Fruit fly (Drosophila melanogaster): Measurements from ENCODE around the gene CG11983.

CG11983 gene

DNA sequence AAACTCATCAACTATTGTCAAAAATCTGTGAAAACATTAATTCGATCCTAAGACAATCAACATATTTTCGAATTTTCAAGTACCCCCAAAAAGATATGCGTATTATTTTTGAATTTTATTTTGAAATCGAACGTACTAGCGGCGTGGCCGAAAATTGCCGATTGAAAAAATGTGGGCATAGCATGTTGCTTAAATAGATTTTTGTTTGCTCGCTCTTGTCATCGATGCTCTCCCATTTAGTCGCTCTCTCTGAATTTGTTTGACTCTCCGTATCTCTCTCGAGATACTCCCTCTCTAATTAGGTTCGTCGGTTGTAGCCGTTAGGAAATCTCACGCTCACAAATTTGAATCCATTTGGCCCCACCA is 48.9 kb downstream of the CG11983 start:
- TF ChIP-seq yki (optimal IDR thresholded peaks at IDR 0.05) (peak; percentile 88), CG43689 (GFP tag; IDR thresholded peaks at IDR 0.05) (no peak), ftz-f1 (GFP tag; optimal IDR thresholded peaks at IDR 0.05) (no peak), Med (GFP tag) (peak; percentile 82), CG13894 (tag; optimal IDR thresholded peaks at IDR 0.05) (no peak), HmgZ (tag; optimal IDR thresholded peaks at IDR 0.05) (no peak), fd64A (GFP tag; optimal IDR thresholded peaks at IDR 0.05) (no peak), CG31388 (GFP tag; optimal IDR thresholded peaks at IDR 0.05) (no peak), luna (GFP tag; optimal IDR thresholded peaks at IDR 0.05) (peak; percentile 8), CG17612 (GFP tag; IDR thresholded peaks at IDR 0.05) (no peak), CG4707 (GFP tag; optimal IDR thresholded peaks at IDR 0.05) (no peak), NC2α (GFP tag; optimal IDR thresholded peaks at IDR 0.05) (peak; percentile 24), Gug (GFP tag; IDR thresholded peaks at IDR 0.05) (no peak), gro (GFP tag; optimal IDR thresholded peaks at IDR 0.05) (peak; percentile 24), Trl (optimal IDR thresholded peaks at IDR 0.05) (peak in 1 of 2 experiments; percentile 98), Trl (GFP tag; optimal IDR thresholded peaks at IDR 0.05) (peak; percentile 7), Nf-YC (tag; optimal IDR thresholded peaks at IDR 0.05) (no peak), Jarid2 (GFP tag; optimal IDR thresholded peaks at IDR 0.05) (peak; percentile 51), CG8290 (GFP tag; optimal IDR thresholded peaks at IDR 0.05) (no peak), CG8290 (tag; optimal IDR thresholded peaks at IDR 0.05) (peak in 1 of 2 experiments; percentile 70), CG13624 (GFP tag; optimal IDR thresholded peaks at IDR 0.05) (peak; percentile 35), maf-S (GFP tag; optimal IDR thresholded peaks at IDR 0.05) (peak; percentile 21)

DNA sequence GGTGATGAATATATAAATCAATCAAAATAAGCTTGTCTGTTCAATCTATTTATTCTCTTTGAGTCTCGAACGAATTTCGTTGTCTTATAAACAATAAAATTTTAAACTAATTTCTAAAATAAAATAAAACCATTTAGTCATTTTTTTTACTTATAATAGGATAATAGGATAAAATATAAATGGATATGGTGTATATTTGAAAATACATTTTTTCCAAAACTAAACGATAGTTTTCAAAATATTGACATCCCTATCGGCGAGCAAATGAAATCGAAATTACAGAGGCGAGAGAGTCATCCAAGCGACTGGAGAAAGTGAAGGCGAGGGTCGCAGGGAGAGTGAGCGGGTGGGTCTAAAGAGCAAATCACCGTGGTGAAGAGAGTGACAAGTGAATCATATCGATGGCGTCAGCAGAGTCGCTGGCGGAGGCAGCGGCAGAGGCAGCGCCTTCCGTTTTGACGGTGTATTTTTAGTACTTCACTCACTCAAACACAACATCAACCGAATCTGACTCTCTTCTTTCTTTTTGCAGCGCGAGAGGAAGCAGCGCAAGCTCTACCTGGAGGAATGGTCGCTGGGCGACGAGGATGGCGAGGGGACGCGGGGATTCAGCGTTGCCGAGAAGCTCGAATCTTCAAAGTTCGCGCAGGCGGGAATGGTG is 49.4 kb downstream of the CG11983 start:
- peak; percentile 99 for TF ChIP-seq lab (GFP tag; optimal IDR thresholded peaks at IDR 0.05)
- TF ChIP-seq CG6689 (GFP tag; IDR thresholded peaks at IDR 0.05) = no peak
- TF ChIP-seq Drgx (GFP tag; IDR thresholded peaks at IDR 0.05) = no peak
- peak; percentile 97 for TF ChIP-seq Asciz (GFP tag; optimal IDR thresholded peaks at IDR 0.05)
- peak; percentile 67 for TF ChIP-seq pho (GFP tag; optimal IDR thresholded peaks at IDR 0.05)
- no peak for TF ChIP-seq H15 (GFP tag; IDR thresholded peaks at IDR 0.05)
- TF ChIP-seq B-H1 (GFP tag; IDR thresholded peaks at IDR 0.05) = no peak
- peak; percentile 99 for TF ChIP-seq CG12104 (GFP tag; optimal IDR thresholded peaks at IDR 0.05)
- peak; percentile 92 for TF ChIP-seq ATbp (GFP tag; optimal IDR thresholded peaks at IDR 0.05)
- TF ChIP-seq YL-1 (GFP tag; optimal IDR thresholded peaks at IDR 0.05) = peak; percentile 95
- peak; percentile 48 for TF ChIP-seq CG9797 (GFP tag; optimal IDR thresholded peaks at IDR 0.05)
- TF ChIP-seq E2f2 (GFP tag; IDR thresholded peaks at IDR 0.05) = no peak
- TF ChIP-seq CG10147 (GFP tag; optimal IDR thresholded peaks at IDR 0.05) = peak; percentile 99
- TF ChIP-seq scrt (GFP tag; optimal IDR thresholded peaks at IDR 0.05) = peak; percentile 96
- TF ChIP-seq oc (tag; optimal IDR thresholded peaks at IDR 0.05) = peak; percentile 96
- TF ChIP-seq Rx (GFP tag; IDR thresholded peaks at IDR 0.05) = no peak
- TF ChIP-seq CG14667 (GFP tag; IDR thresholded peaks at IDR 0.05) = no peak
- no peak for TF ChIP-seq CkIIα-i1 (GFP tag; IDR thresholded peaks at IDR 0.05)
- TF ChIP-seq hth (optimal IDR thresholded peaks at IDR 0.05) = no peak
- peak; percentile 90 for TF ChIP-seq MTF-1 (GFP tag; optimal IDR thresholded peaks at IDR 0.05; ENCODE audit: borderline replicate concordance)
- no peak for TF ChIP-seq gt (GFP tag; IDR thresholded peaks at IDR 0.05)
- peak; percentile 77 for TF ChIP-seq Jarid2 (GFP tag; optimal IDR thresholded peaks at IDR 0.05)
- TF ChIP-seq Ets97D (GFP tag; optimal IDR thresholded peaks at IDR 0.05) = no peak
- TF ChIP-seq zfh2 (GFP tag; optimal IDR thresholded peaks at IDR 0.05) = peak; percentile 70
- no peak for TF ChIP-seq gfzf (GFP tag; optimal IDR thresholded peaks at IDR 0.05)
- TF ChIP-seq klu (GFP tag; IDR thresholded peaks at IDR 0.05) = no peak
- TF ChIP-seq CG17361 (GFP tag; IDR thresholded peaks at IDR 0.05) = no peak
- no peak for TF ChIP-seq Lpt (GFP tag; optimal IDR thresholded peaks at IDR 0.05)
- no peak for TF ChIP-seq CG1832 (GFP tag; optimal IDR thresholded peaks at IDR 0.05)
- TF ChIP-seq exex (tag; optimal IDR thresholded peaks at IDR 0.05) = peak; percentile 99
- TF ChIP-seq Elba2 (GFP tag; optimal IDR thresholded peaks at IDR 0.05) = peak; percentile 29
- no peak for TF ChIP-seq stc (GFP tag; IDR thresholded peaks at IDR 0.05)

Measured in whole organism, embryonic.